Worm (Caenorhabditis elegans) whole organism, L2 larva: ENCODE measurements around the gene F19C7.3.

Source experiments
- ama-1 ChIP-seq: fragments of 150-350 bp; optimal IDR thresholded peaks from 2 replicates; lab custom pipeline; 2018; ENCODE audit warnings: inconsistent platforms
- ceh-16 ChIP-seq: fragments of 150-350 bp; optimal IDR thresholded peaks from 2 replicates; lab custom pipeline; 2014; ENCODE audit warnings: missing biosample characterization, missing genetic modification characterization
- ceh-82 ChIP-seq: fragments of 150-350 bp; optimal IDR thresholded peaks from 2 replicates; lab custom pipeline; 2014; ENCODE audit warnings: missing biosample characterization, missing genetic modification characterization
- crh-2 ChIP-seq: sonication (generic microtip); optimal IDR thresholded peaks from 2 replicates; lab custom pipeline; 2017; ENCODE audit warnings: missing biosample characterization, missing genetic modification characterization
- elt-3 ChIP-seq: sonication (generic microtip); optimal IDR thresholded peaks from 2 replicates; lab custom pipeline; 2017; ENCODE audit warnings: missing biosample characterization, missing genetic modification characterization
- lin-13 ChIP-seq: fragments of 150-350 bp; optimal IDR thresholded peaks from 2 replicates; lab custom pipeline; 2014; ENCODE audit warnings: missing biosample characterization, missing genetic modification reagents, missing genetic modification characterization
- lsy-2 ChIP-seq, 2 experiments: fragments of 150-350 bp in 1 of 2; sonication (generic microtip) in 1 of 2; optimal IDR thresholded peaks; 2 replicates each; lab custom pipeline; 2014 to 2017; ENCODE audit warnings: missing biosample characterization in 2 of 2, missing genetic modification characterization in 2 of 2
- mdl-1 ChIP-seq, 2 experiments: fragments of 150-350 bp in 1 of 2; sonication (generic microtip) in 1 of 2; optimal IDR thresholded peaks; 2 replicates each; lab custom pipeline; 2017; ENCODE audit warnings: missing biosample characterization in 2 of 2, missing genetic modification characterization in 2 of 2
- nhr-10 ChIP-seq: sonication (generic microtip); optimal IDR thresholded peaks from 2 replicates; lab custom pipeline; 2017; ENCODE audit warnings: missing biosample characterization, missing genetic modification characterization
- nhr-11 ChIP-seq: fragments of 150-350 bp; optimal IDR thresholded peaks from 2 replicates; lab custom pipeline; 2014; ENCODE audit warnings: missing biosample characterization, missing genetic modification characterization
- nhr-77 ChIP-seq: fragments of 150-350 bp; optimal IDR thresholded peaks from 2 replicates; lab custom pipeline; 2014; ENCODE audit warnings: missing biosample characterization, missing genetic modification characterization
- unc-62 ChIP-seq: fragments of 150-350 bp; optimal IDR thresholded peaks from 2 replicates; lab custom pipeline; 2014; ENCODE audit warnings: missing biosample characterization, missing genetic modification reagents, missing genetic modification characterization
- zag-1 ChIP-seq: fragments of 150-350 bp; optimal IDR thresholded peaks from 2 replicates; lab custom pipeline; 2014; ENCODE audit warnings: missing biosample characterization, missing genetic modification characterization

DNA sequence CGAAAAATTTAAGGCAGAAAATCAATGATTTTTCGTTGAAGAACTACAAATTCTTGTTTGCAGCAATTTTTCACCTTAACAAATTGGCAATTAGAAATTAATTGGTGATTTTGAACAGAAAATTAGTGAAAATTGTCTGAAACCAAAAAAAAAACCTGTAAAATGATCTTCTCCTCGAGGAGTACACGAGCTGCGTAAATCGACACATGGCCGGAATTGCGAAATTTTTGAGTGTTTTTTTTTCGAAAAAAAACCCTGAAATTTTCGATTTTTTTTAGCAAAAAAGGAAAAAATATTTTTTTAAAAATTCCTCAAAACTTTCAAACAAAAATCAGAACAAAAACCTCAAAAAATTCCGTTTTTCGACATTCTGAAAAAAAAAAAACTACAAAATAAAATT lies 45.4 kb upstream of the F19C7.3 start:
- TF ChIP-seq nhr-77 (tag; lab: Kevin White, UChicago): no peak
- TF ChIP-seq nhr-11 (tag; lab: Kevin White, UChicago): no peak
- TF ChIP-seq crh-2 (tag; lab: Kevin White, UChicago): no peak
- TF ChIP-seq lin-13 (GFP tag; lab: Kevin White, UChicago): no peak
- no peak for TF ChIP-seq mdl-1 (tag; optimal IDR thresholded peaks at IDR 0.05; lab: Kevin White, UChicago)
- TF ChIP-seq ceh-82 (tag; lab: Kevin White, UChicago): no peak
- no peak for TF ChIP-seq ama-1
- no peak for TF ChIP-seq unc-62 (GFP tag; lab: Kevin White, UChicago)
- no peak for TF ChIP-seq nhr-10 (tag; lab: Kevin White, UChicago)
- no peak for TF ChIP-seq zag-1 (tag; lab: Kevin White, UChicago)
- TF ChIP-seq elt-3 (tag; lab: Kevin White, UChicago): no peak
- no peak for TF ChIP-seq ceh-16
- TF ChIP-seq lsy-2 (tag; optimal IDR thresholded peaks at IDR 0.05; lab: Kevin White, UChicago): no peak
